Worm (Caenorhabditis elegans) whole organism, L4/young adult: ENCODE results near the gene ZK697.14.

ENCODE experiments used
- W03F9.2 ChIP-seq: fragments of 150-350 bp; optimal IDR thresholded peaks from 2 replicates; lab custom pipeline; 2014; ENCODE audit warnings: missing biosample characterization, missing genetic modification characterization
- dao-5 ChIP-seq: sonication (generic microtip); optimal IDR thresholded peaks from 2 replicates; lab custom pipeline; 2016; ENCODE audit warnings: missing genotype, missing genetic modification characterization, moderate library complexity, missing compliant biosample characterization

ce11 chrV:1752496-1752895 lies 3.0 kb downstream of the ZK697.14 start, which contains the start of gene ZK697.1:
- TF ChIP-seq dao-5 (tag; lab: Kevin White, UChicago) (no peak), W03F9.2 (tag; lab: Kevin White, UChicago) (no peak)
